Fruit fly (Drosophila melanogaster) whole organism, embryonic: ENCODE measurements around the gene Slimp.

ENCODE experiments used
- Ada2b ChIP-seq: fragments of 200-800 bp; sonication (Bioruptor generic); IDR thresholded peaks from 2 replicates; pipeline ENCODE4 v1.3.6; 2022; ENCODE audit warnings: missing biosample characterization, missing genetic modification characterization
- Adf1 ChIP-seq: fragments of 200-800 bp; sonication (Bioruptor generic); IDR thresholded peaks from 2 replicates; pipeline ENCODE4 v1.3.6; 2022; ENCODE audit warnings: missing biosample characterization, missing genetic modification characterization
- BEAF-32 ChIP-seq: fragments of 200-800 bp; sonication (Bioruptor generic); optimal IDR thresholded peaks from 3 replicates; lab custom pipeline; 2017; ENCODE audit warnings: missing biosample characterization, missing genetic modification characterization, mild to moderate bottlenecking, moderate library complexity, missing genetic modification reagents
- CG1024 ChIP-seq: fragments of 200-800 bp; sonication (Bioruptor generic); IDR thresholded peaks from 2 replicates; pipeline ENCODE4 v1.3.6; 2022; ENCODE audit warnings: missing biosample characterization, missing genetic modification characterization
- CG11398 ChIP-seq: fragments of 200-800 bp; sonication (Bioruptor generic); optimal IDR thresholded peaks from 2 replicates; lab custom pipeline; 2016; ENCODE audit warnings: missing biosample characterization, missing genetic modification characterization
- CG12299 ChIP-seq: fragments of 200-800 bp; sonication (Bioruptor generic); optimal IDR thresholded peaks from 2 replicates; lab custom pipeline; 2018; ENCODE audit warnings: missing biosample characterization, mild to moderate bottlenecking, missing genetic modification characterization
- CG15479 ChIP-seq: fragments of 200-800 bp; sonication (Bioruptor generic); optimal IDR thresholded peaks from 3 replicates; lab custom pipeline; 2019; ENCODE audit warnings: missing biosample characterization, mild to moderate bottlenecking, missing genetic modification characterization, moderate library complexity
- CG16813 ChIP-seq: fragments of 200-800 bp; sonication (Bioruptor generic); IDR thresholded peaks from 3 replicates; pipeline ENCODE4 v1.3.6; 2022; ENCODE audit warnings: missing biosample characterization, missing genetic modification characterization; ENCODE audit not compliant: partially characterized antibody
- CG16815 ChIP-seq: fragments of 200-800 bp; sonication (Bioruptor generic); optimal IDR thresholded peaks from 3 replicates; lab custom pipeline; 2017; ENCODE audit warnings: missing biosample characterization, mild to moderate bottlenecking, missing genetic modification characterization
- CG18619 ChIP-seq: fragments of 200-800 bp; sonication (Bioruptor generic); optimal IDR thresholded peaks from 3 replicates; lab custom pipeline; 2017; ENCODE audit warnings: missing biosample characterization, mild to moderate bottlenecking, missing genetic modification characterization
- CG2202 ChIP-seq: fragments of 200-800 bp; sonication (Bioruptor generic); optimal IDR thresholded peaks from 2 replicates; lab custom pipeline; 2018; ENCODE audit warnings: missing biosample characterization, mild to moderate bottlenecking, missing genetic modification characterization
- CG33557 ChIP-seq: fragments of 200-800 bp; sonication (Bioruptor generic); optimal IDR thresholded peaks from 2 replicates; lab custom pipeline; 2019; ENCODE audit warnings: missing biosample characterization, mild to moderate bottlenecking, missing genetic modification characterization, moderate library complexity
- CG42726 ChIP-seq: fragments of 200-800 bp; sonication (Bioruptor generic); IDR thresholded peaks from 2 replicates; pipeline ENCODE4 v1.3.6; 2022; ENCODE audit warnings: missing biosample characterization, missing genetic modification characterization; ENCODE audit not compliant: partially characterized antibody
- CG6689 ChIP-seq: fragments of 200-800 bp; sonication (Bioruptor generic); IDR thresholded peaks from 2 replicates; pipeline ENCODE4 v1.3.6; 2022; ENCODE audit warnings: missing biosample characterization, missing genetic modification characterization
- CG7928 ChIP-seq: fragments of 200-800 bp; sonication (Bioruptor generic); optimal IDR thresholded peaks from 2 replicates; lab custom pipeline; 2017; ENCODE audit warnings: missing biosample characterization, mild to moderate bottlenecking, missing genetic modification characterization
- CG8290 ChIP-seq, 3 experiments: fragments of 200-800 bp; sonication (Bioruptor generic); optimal IDR thresholded peaks; 2 replicates each; lab custom pipeline; 2016 to 2019; ENCODE audit warnings: missing biosample characterization in 3 of 3, missing genetic modification characterization in 3 of 3, mild to moderate bottlenecking in 2 of 3, moderate library complexity in 1 of 3
- CG8765 ChIP-seq: fragments of 200-800 bp; sonication (Bioruptor generic); IDR thresholded peaks from 2 replicates; pipeline ENCODE4 v1.3.6; 2022; ENCODE audit warnings: missing biosample characterization, missing genetic modification characterization
- CG9609 ChIP-seq: fragments of 200-800 bp; sonication (Bioruptor generic); optimal IDR thresholded peaks from 3 replicates; lab custom pipeline; 2016; ENCODE audit warnings: missing biosample characterization, missing genetic modification characterization
- Dad ChIP-seq: fragments of 200-800 bp; sonication (Bioruptor generic); optimal IDR thresholded peaks from 3 replicates; lab custom pipeline; 2016; ENCODE audit warnings: missing biosample characterization, missing genetic modification characterization
- Dll ChIP-seq: fragments of 200-800 bp; sonication (Bioruptor generic); IDR thresholded peaks from 4 replicates; pipeline ENCODE4 v1.3.6; 2022; ENCODE audit warnings: missing biosample characterization, missing genetic modification characterization; ENCODE audit not compliant: partially characterized antibody
- Eip74EF ChIP-seq, 2 experiments: fragments of 200-800 bp in 1 of 2; fragments of >200 bp in 1 of 2; sonication (Bioruptor generic) in 1 of 2; optimal IDR thresholded peaks; 2 replicates each; lab custom pipeline; 2017 to 2019; ENCODE audit warnings: missing biosample characterization in 2 of 2, missing genetic modification characterization in 2 of 2, mild to moderate bottlenecking in 1 of 2, moderate library complexity in 1 of 2
- Fer1 ChIP-seq: fragments of 200-800 bp; sonication (Bioruptor generic); optimal IDR thresholded peaks from 2 replicates; lab custom pipeline; 2017; ENCODE audit warnings: missing biosample characterization, mild to moderate bottlenecking, missing genetic modification characterization
- H15 ChIP-seq: fragments of 200-800 bp; sonication (Bioruptor generic); IDR thresholded peaks from 3 replicates; pipeline ENCODE4 v1.3.6; 2022; ENCODE audit warnings: missing biosample characterization, missing genetic modification characterization
- HHEX ChIP-seq: fragments of 200-800 bp; sonication (Bioruptor generic); optimal IDR thresholded peaks from 3 replicates; lab custom pipeline; 2017; ENCODE audit warnings: missing biosample characterization, mild to moderate bottlenecking, missing genetic modification characterization, missing genetic modification reagents
- MBD-R2 ChIP-seq: fragments of 200-800 bp; sonication (Bioruptor generic); IDR thresholded peaks from 2 replicates; pipeline ENCODE4 v1.3.6; 2022; ENCODE audit warnings: missing biosample characterization, missing genetic modification characterization
- NK7.1 ChIP-seq: fragments of 200-800 bp; sonication (Bioruptor generic); optimal IDR thresholded peaks from 3 replicates; lab custom pipeline; 2016; ENCODE audit warnings: missing biosample characterization, missing genetic modification characterization
- Pdp1 ChIP-seq, 2 experiments: fragments of 200-800 bp; sonication (Bioruptor generic); optimal IDR thresholded peaks; 3 replicates each; lab custom pipeline; 2016; ENCODE audit warnings: missing biosample characterization in 2 of 2, missing genetic modification characterization in 2 of 2, mild to moderate bottlenecking in 1 of 2, moderate library complexity in 1 of 2
- Six4 ChIP-seq: fragments of 200-800 bp; sonication (Bioruptor generic); optimal IDR thresholded peaks from 2 replicates; lab custom pipeline; 2016; ENCODE audit warnings: missing biosample characterization, missing genetic modification characterization
- Sry-β ChIP-seq: fragments of 200-800 bp; sonication (Bioruptor generic); optimal IDR thresholded peaks from 2 replicates; lab custom pipeline; 2018; ENCODE audit warnings: missing biosample characterization, mild to moderate bottlenecking, missing genetic modification characterization, moderate library complexity
- Tbp ChIP-seq: fragments of >200 bp; optimal IDR thresholded peaks from 2 replicates; lab custom pipeline; 2018; ENCODE audit warnings: missing biosample characterization, missing genetic modification characterization
- Xbp1 ChIP-seq: fragments of 200-800 bp; sonication (Bioruptor generic); optimal IDR thresholded peaks from 3 replicates; lab custom pipeline; 2016; ENCODE audit warnings: missing biosample characterization, mild to moderate bottlenecking, missing genetic modification characterization
- ab ChIP-seq: fragments of 200-800 bp; sonication (Bioruptor generic); optimal IDR thresholded peaks from 2 replicates; lab custom pipeline; 2016; ENCODE audit warnings: missing biosample characterization, missing genetic modification characterization
- aop ChIP-seq: fragments of 200-800 bp; sonication (Bioruptor generic); IDR thresholded peaks from 2 replicates; pipeline ENCODE4 v1.3.6; 2022; ENCODE audit warnings: missing biosample characterization, missing genetic modification characterization
- bigmax ChIP-seq: fragments of 200-800 bp; sonication (Bioruptor generic); optimal IDR thresholded peaks from 2 replicates; lab custom pipeline; 2018; ENCODE audit warnings: missing biosample characterization, mild to moderate bottlenecking, missing genetic modification characterization
- br ChIP-seq: fragments of >200 bp; optimal IDR thresholded peaks from 2 replicates; lab custom pipeline; 2017
- chif ChIP-seq, 2 experiments: fragments of 200-800 bp; sonication (Bioruptor generic); optimal IDR thresholded peaks; 3 replicates each; lab custom pipeline; 2016; ENCODE audit warnings: missing biosample characterization in 2 of 2, missing genetic modification characterization in 2 of 2
- disco-r ChIP-seq: fragments of 200-800 bp; sonication (Bioruptor generic); optimal IDR thresholded peaks from 2 replicates; lab custom pipeline; 2016; ENCODE audit warnings: missing biosample characterization, missing genetic modification characterization
- ham ChIP-seq: fragments of 200-800 bp; sonication (Bioruptor generic); IDR thresholded peaks from 2 replicates; pipeline ENCODE4 v1.3.6; 2022; ENCODE audit warnings: missing biosample characterization, missing genetic modification characterization
- lola ChIP-seq, 3 experiments: fragments of >200 bp in 2 of 3; fragments of 200-800 bp in 1 of 3; sonication (Bioruptor generic) in 1 of 3; optimal IDR thresholded peaks; 2 replicates each; lab custom pipeline; 2017 to 2019; ENCODE audit warnings: missing biosample characterization in 3 of 3, missing genetic modification characterization in 3 of 3, mild to moderate bottlenecking in 1 of 3, moderate library complexity in 1 of 3
- org-1 ChIP-seq: fragments of 200-800 bp; sonication (Bioruptor generic); optimal IDR thresholded peaks from 2 replicates; lab custom pipeline; 2017; ENCODE audit warnings: missing biosample characterization, missing genetic modification characterization
- p53 ChIP-seq: fragments of 200-800 bp; sonication (Bioruptor generic); optimal IDR thresholded peaks from 2 replicates; lab custom pipeline; 2016; ENCODE audit warnings: missing biosample characterization, missing genetic modification characterization
- rib ChIP-seq: fragments of 200-800 bp; sonication (Bioruptor generic); IDR thresholded peaks from 2 replicates; pipeline ENCODE4 v1.3.6; 2022; ENCODE audit warnings: missing biosample characterization, missing genetic modification characterization
- salm ChIP-seq: fragments of 200-800 bp; sonication (Bioruptor generic); optimal IDR thresholded peaks from 2 replicates; lab custom pipeline; 2018; ENCODE audit warnings: missing biosample characterization, mild to moderate bottlenecking, missing genetic modification characterization
- schlank ChIP-seq: fragments of 200-800 bp; sonication (Bioruptor generic); optimal IDR thresholded peaks from 2 replicates; lab custom pipeline; 2018; ENCODE audit warnings: missing biosample characterization, mild to moderate bottlenecking, missing genetic modification characterization
- sens-2 ChIP-seq: fragments of 200-800 bp; sonication (Bioruptor generic); IDR thresholded peaks from 2 replicates; pipeline ENCODE4 v1.3.6; 2022; ENCODE audit warnings: missing biosample characterization, missing genetic modification characterization
- so ChIP-seq: fragments of 200-800 bp; sonication (Bioruptor generic); IDR thresholded peaks from 3 replicates; pipeline ENCODE4 v1.3.6; 2022; ENCODE audit warnings: missing biosample characterization, missing genetic modification characterization
- tx ChIP-seq: fragments of 200-800 bp; sonication (Bioruptor generic); optimal IDR thresholded peaks from 2 replicates; lab custom pipeline; 2016; ENCODE audit warnings: missing biosample characterization, missing genetic modification characterization
- zen ChIP-seq: fragments of 200-800 bp; sonication (Bioruptor generic); optimal IDR thresholded peaks from 3 replicates; lab custom pipeline; 2018; ENCODE audit warnings: missing biosample characterization, mild to moderate bottlenecking, missing genetic modification characterization, moderate library complexity

Slimp gene

dm6 chr3R:24151924-24152809 lies 3.4 kb upstream of the Slimp start, which contains the start of the genes p38a and CG6178 (continued):
- TF ChIP-seq so, result peak; percentile 96
- peak; percentile 96 for TF ChIP-seq salm (tag; lab: Kevin White, UChicago)
- peak in 1 of 2 experiments; percentile 97 for TF ChIP-seq Eip74EF (GFP tag; optimal IDR thresholded peaks at IDR 0.05; lab: Kevin White, UChicago)
- peak; percentile 84 for TF ChIP-seq Six4 (GFP tag; lab: Kevin White, UChicago)
- peak; percentile 94 for TF ChIP-seq CG16815 (GFP tag; lab: Kevin White, UChicago)
- TF ChIP-seq sens-2, result peak; percentile 83
- peak; percentile 92 for TF ChIP-seq rib
- TF ChIP-seq ham (GFP tag; lab: Robert Waterston, UW), result peak; percentile 90
- TF ChIP-seq Xbp1 (GFP tag; lab: Kevin White, UChicago), result peak; percentile 96
- TF ChIP-seq NK7.1, result no peak
- TF ChIP-seq Sry-β (GFP tag; lab: Kevin White, UChicago), result peak; percentile 54
- peak; percentile 97 for TF ChIP-seq CG18619 (GFP tag; lab: Kevin White, UChicago)
- TF ChIP-seq CG8765 (GFP tag; lab: Robert Waterston, UW), result peak; percentile 78
- peak; percentile 92 for TF ChIP-seq org-1 (GFP tag; lab: Kevin White, UChicago)
- no peak for TF ChIP-seq p53 (GFP tag; lab: Kevin White, UChicago)
- peak; percentile 82 for TF ChIP-seq bigmax
- TF ChIP-seq CG15479 (GFP tag; lab: Kevin White, UChicago), result peak; percentile 39
- TF ChIP-seq lola (GFP tag; optimal IDR thresholded peaks at IDR 0.05; lab: Kevin White, UChicago), result peak in 1 of 3 experiments; percentile 94
- no peak for TF ChIP-seq disco-r (GFP tag; lab: Kevin White, UChicago)
- peak; percentile 43 to 53 for TF ChIP-seq Pdp1 (GFP tag; optimal IDR thresholded peaks at IDR 0.05; lab: Kevin White, UChicago)
- TF ChIP-seq aop (GFP tag; lab: Robert Waterston, UW), result peak; percentile 63; the same call in 1 of the 2 replicates
- TF ChIP-seq CG11398 (GFP tag; lab: Kevin White, UChicago), result peak; percentile 1
- no peak for TF ChIP-seq Tbp (GFP tag; lab: Kevin White, UChicago)
- peak; percentile 65 for TF ChIP-seq tx (GFP tag; lab: Kevin White, UChicago)
- peak; percentile 88 for TF ChIP-seq CG2202 (tag; lab: Kevin White, UChicago)
- peak; percentile 83 for TF ChIP-seq CG1024 (GFP tag; lab: Robert Waterston, UW)
- TF ChIP-seq HHEX (GFP tag; lab: Kevin White, UChicago), result peak; percentile 97
- peak; percentile 85 for TF ChIP-seq schlank
- peak; percentile 74 for TF ChIP-seq CG7928 (GFP tag; lab: Kevin White, UChicago)
- TF ChIP-seq H15, result peak; percentile 93
- TF ChIP-seq Ada2b (GFP tag; lab: Robert Waterston, UW), result peak; percentile 95
- TF ChIP-seq CG6689 (GFP tag; lab: Robert Waterston, UW), result peak; percentile 98
- no peak for TF ChIP-seq CG42726 (GFP tag; lab: Robert Waterston, UW)
- peak; percentile 50 for TF ChIP-seq CG8290 (GFP tag; optimal IDR thresholded peaks at IDR 0.05; lab: Kevin White, UChicago)
- no peak for TF ChIP-seq CG8290 (tag; optimal IDR thresholded peaks at IDR 0.05; lab: Kevin White, UChicago)
- TF ChIP-seq Dad (GFP tag; lab: Kevin White, UChicago), result peak; percentile 42
- TF ChIP-seq CG33557 (GFP tag; lab: Kevin White, UChicago), result peak; percentile 84
- peak; percentile 97 for TF ChIP-seq Fer1 (GFP tag; lab: Kevin White, UChicago)
- TF ChIP-seq br (lab: Kevin White, UChicago), result no peak
- no peak for TF ChIP-seq ab
- TF ChIP-seq CG16813 (GFP tag; lab: Robert Waterston, UW), result no peak
- peak; percentile 81 for TF ChIP-seq MBD-R2
- peak; percentile 94 for TF ChIP-seq CG12299 (tag; lab: Kevin White, UChicago)
- peak; percentile 93 for TF ChIP-seq zen (tag; lab: Kevin White, UChicago)
- peak; percentile 15 for TF ChIP-seq BEAF-32 (GFP tag; lab: Kevin White, UChicago)
- TF ChIP-seq Dll (GFP tag; lab: Robert Waterston, UW), result no peak
- peak in 1 of 2 experiments; percentile 27 for TF ChIP-seq chif (GFP tag; optimal IDR thresholded peaks at IDR 0.05; lab: Kevin White, UChicago)
- TF ChIP-seq CG9609, result peak; percentile 64
- TF ChIP-seq Adf1 (GFP tag; lab: Robert Waterston, UW), result peak; percentile 81
